Fruit fly (Drosophila melanogaster) whole organism, pupa: ENCODE data around the gene CG14439.

Experiments
- CG10348 ChIP-seq: fragments of 200-800 bp; sonication (Bioruptor generic); IDR thresholded peaks from 2 replicates; pipeline ENCODE4 v1.3.6; 2022; ENCODE audit warnings: missing biosample characterization, missing genetic modification characterization
- CG12605 ChIP-seq: fragments of 200-800 bp; sonication (Bioruptor generic); IDR thresholded peaks from 2 replicates; pipeline ENCODE4 v1.3.6; 2022; ENCODE audit warnings: missing biosample characterization, missing genetic modification characterization
- CG13204 ChIP-seq: fragments of 200-800 bp; sonication (Bioruptor generic); optimal IDR thresholded peaks from 2 replicates; lab custom pipeline; 2018; ENCODE audit warnings: missing biosample characterization, mild to moderate bottlenecking, missing genetic modification characterization, moderate library complexity
- CG14655 ChIP-seq: fragments of 200-800 bp; sonication (Bioruptor generic); optimal IDR thresholded peaks from 3 replicates; lab custom pipeline; 2017; ENCODE audit warnings: mild to moderate bottlenecking, missing biosample characterization, missing genetic modification reagents, missing genetic modification characterization
- CG15710 ChIP-seq: fragments of 200-800 bp; sonication (Bioruptor generic); optimal IDR thresholded peaks from 2 replicates; lab custom pipeline; 2018; ENCODE audit warnings: missing biosample characterization, mild to moderate bottlenecking, missing genetic modification characterization, moderate library complexity
- CG17806 ChIP-seq: fragments of 200-800 bp; sonication (Bioruptor generic); optimal IDR thresholded peaks from 2 replicates; lab custom pipeline; 2018; ENCODE audit warnings: missing biosample characterization, mild to moderate bottlenecking, missing genetic modification characterization, moderate library complexity
- CG32121 ChIP-seq: fragments of 200-800 bp; sonication (Bioruptor generic); IDR thresholded peaks from 2 replicates; pipeline ENCODE4 v1.3.6; 2022; ENCODE audit warnings: missing biosample characterization, missing genetic modification characterization
- CG34367 ChIP-seq: fragments of 200-800 bp; sonication (Bioruptor generic); optimal IDR thresholded peaks from 2 replicates; lab custom pipeline; 2018; ENCODE audit warnings: missing biosample characterization, mild to moderate bottlenecking, missing genetic modification characterization
- CG4496 ChIP-seq: fragments of 200-800 bp; sonication (Bioruptor generic); IDR thresholded peaks from 3 replicates; pipeline ENCODE4 v1.3.6; 2022; ENCODE audit warnings: missing biosample characterization, missing genetic modification characterization
- CG8159 ChIP-seq: fragments of 200-800 bp; sonication (Bioruptor generic); optimal IDR thresholded peaks from 3 replicates; lab custom pipeline; 2018; ENCODE audit warnings: missing biosample characterization, mild to moderate bottlenecking, missing genetic modification characterization, moderate library complexity
- CG8301 ChIP-seq: fragments of 200-800 bp; sonication (Bioruptor generic); optimal IDR thresholded peaks from 2 replicates; lab custom pipeline; 2018; ENCODE audit warnings: missing biosample characterization, mild to moderate bottlenecking, missing genetic modification characterization
- CG9948 ChIP-seq: fragments of 200-800 bp; sonication (Bioruptor generic); optimal IDR thresholded peaks from 2 replicates; lab custom pipeline; 2018; ENCODE audit warnings: missing biosample characterization, mild to moderate bottlenecking, missing genetic modification characterization, moderate library complexity
- D1 ChIP-seq: fragments of 200-800 bp; sonication (Bioruptor generic); optimal IDR thresholded peaks from 2 replicates; lab custom pipeline; 2018; ENCODE audit warnings: missing biosample characterization, mild to moderate bottlenecking, missing genetic modification characterization, moderate library complexity
- EcR ChIP-seq: fragments of 200-800 bp; sonication (Bioruptor generic); optimal IDR thresholded peaks from 3 replicates; lab custom pipeline; 2019; ENCODE audit warnings: missing biosample characterization, missing genetic modification characterization, mild to moderate bottlenecking, moderate library complexity, missing genetic modification reagents
- Ets98B ChIP-seq: fragments of 200-800 bp; sonication (Bioruptor generic); IDR thresholded peaks from 2 replicates; pipeline ENCODE4 v1.3.6; 2022; ENCODE audit warnings: missing biosample characterization, missing genetic modification characterization
- Pif1A ChIP-seq: fragments of 200-800 bp; sonication (Bioruptor generic); optimal IDR thresholded peaks from 3 replicates; lab custom pipeline; 2016; ENCODE audit warnings: missing biosample characterization, missing genetic modification characterization
- Pif1B ChIP-seq: fragments of 200-800 bp; sonication (Bioruptor generic); optimal IDR thresholded peaks from 3 replicates; lab custom pipeline; 2016; ENCODE audit warnings: missing biosample characterization, missing genetic modification characterization
- Snoo ChIP-seq: fragments of 200-800 bp; sonication (Bioruptor generic); optimal IDR thresholded peaks from 3 replicates; lab custom pipeline; 2017; ENCODE audit warnings: missing biosample characterization, mild to moderate bottlenecking, missing genetic modification characterization, inconsistent platforms
- fd96Ca ChIP-seq: fragments of 200-800 bp; sonication (Bioruptor generic); IDR thresholded peaks from 3 replicates; pipeline ENCODE4 v1.3.6; 2022; ENCODE audit warnings: missing biosample characterization, missing genetic modification characterization
- gl ChIP-seq: fragments of 200-800 bp; sonication (Bioruptor generic); optimal IDR thresholded peaks from 2 replicates; lab custom pipeline; 2018; ENCODE audit warnings: missing biosample characterization, mild to moderate bottlenecking, missing genetic modification characterization
- rn ChIP-seq: fragments of 200-800 bp; sonication (Bioruptor generic); IDR thresholded peaks from 2 replicates; pipeline ENCODE4 v1.3.6; 2022; ENCODE audit warnings: missing biosample characterization, missing genetic modification characterization

Gene CG14439

dm6 chrX:6799261-6800022 lies 52.1 kb downstream of the CG14439 start:
- no peak for TF ChIP-seq gl (tag; lab: Kevin White, UChicago)
- TF ChIP-seq D1 (tag; lab: Kevin White, UChicago) = no peak
- TF ChIP-seq CG13204 (GFP tag; lab: Kevin White, UChicago) = no peak
- no peak for TF ChIP-seq Snoo
- no peak for TF ChIP-seq Ets98B (GFP tag; lab: Robert Waterston, UW)
- TF ChIP-seq Pif1B = no peak
- TF ChIP-seq rn (GFP tag; lab: Robert Waterston, UW) = no peak
- TF ChIP-seq CG34367 = no peak
- no peak for TF ChIP-seq CG4496 (GFP tag; lab: Robert Waterston, UW)
- TF ChIP-seq CG12605 = no peak
- no peak for TF ChIP-seq EcR (GFP tag; lab: Kevin White, UChicago)

- TF ChIP-seq gl (tag; lab: Kevin White, UChicago) (no peak), CG8301 (tag; lab: Kevin White, UChicago) (peak; percentile 39), CG15710 (tag; lab: Kevin White, UChicago) (peak; percentile 14), CG14655 (GFP tag; lab: Kevin White, UChicago) (peak; percentile 42), CG8159 (tag; lab: Kevin White, UChicago) (peak; percentile 30), rn (GFP tag; lab: Robert Waterston, UW) (no peak), Ets98B (GFP tag; lab: Robert Waterston, UW) (no peak), CG9948 (peak; percentile 5), D1 (tag; lab: Kevin White, UChicago) (no peak), CG4496 (GFP tag; lab: Robert Waterston, UW) (0 out of 3 replicates have a peak, but pooled peaks have one; percentile 20), Pif1B (no peak), CG13204 (GFP tag; lab: Kevin White, UChicago) (peak; percentile 56), fd96Ca (GFP tag; lab: Robert Waterston, UW) (peak; percentile 27; the same call in 2 of the 3 replicates), EcR (GFP tag; lab: Kevin White, UChicago) (peak; percentile 49), CG32121 (GFP tag; lab: Robert Waterston, UW) (peak; percentile 21; the same call in 1 of the 2 replicates), Pif1A (GFP tag; lab: Kevin White, UChicago) (peak; percentile 6), CG10348 (GFP tag; lab: Robert Waterston, UW) (no peak), Snoo (no peak), CG17806 (tag; lab: Kevin White, UChicago) (no peak), CG12605 (no peak)
Observed at dm6 chrX:6800726-6801296, 53.5 kb downstream of the CG14439 start.

- no peak for TF ChIP-seq CG9948
- TF ChIP-seq CG8159 (tag; lab: Kevin White, UChicago) = no peak
- no peak for TF ChIP-seq Ets98B (GFP tag; lab: Robert Waterston, UW)
- no peak for TF ChIP-seq CG4496 (GFP tag; lab: Robert Waterston, UW)
- TF ChIP-seq CG8301 (tag; lab: Kevin White, UChicago) = no peak
- no peak for TF ChIP-seq gl (tag; lab: Kevin White, UChicago)
- no peak for TF ChIP-seq CG34367
- no peak for TF ChIP-seq CG13204 (GFP tag; lab: Kevin White, UChicago)
- TF ChIP-seq CG15710 (tag; lab: Kevin White, UChicago) = no peak
- TF ChIP-seq CG14655 (GFP tag; lab: Kevin White, UChicago) = no peak
- no peak for TF ChIP-seq CG17806 (tag; lab: Kevin White, UChicago)
- no peak for TF ChIP-seq Snoo
- TF ChIP-seq fd96Ca (GFP tag; lab: Robert Waterston, UW) = no peak
- no peak for TF ChIP-seq CG10348 (GFP tag; lab: Robert Waterston, UW)
- TF ChIP-seq rn (GFP tag; lab: Robert Waterston, UW) = no peak
- no peak for TF ChIP-seq Pif1A (GFP tag; lab: Kevin White, UChicago)
- TF ChIP-seq CG32121 (GFP tag; lab: Robert Waterston, UW) = no peak
- TF ChIP-seq CG12605 = no peak
- TF ChIP-seq Pif1B = no peak
- TF ChIP-seq, all 21 proteins: peak for 0
Observed at dm6 chrX:6802376-6803080, 55.2 kb downstream of the CG14439 start.

dm6 chrX:6803312-6803794 lies 56.0 kb downstream of the CG14439 start, which contains the start of the genes C3G and pod1:
Gene C3G, minus strand, starts transcription at chrX:6803593.
Gene pod1, plus strand, starts transcription at chrX:6803684.
- TF ChIP-seq CG9948 = no peak
- no peak for TF ChIP-seq CG17806 (tag; lab: Kevin White, UChicago)
- peak; percentile 47 for TF ChIP-seq Pif1B
- TF ChIP-seq CG15710 (tag; lab: Kevin White, UChicago) = no peak
- TF ChIP-seq CG4496 (GFP tag; lab: Robert Waterston, UW) = no peak
- no peak for TF ChIP-seq CG32121 (GFP tag; lab: Robert Waterston, UW)
- no peak for TF ChIP-seq CG8159 (tag; lab: Kevin White, UChicago)
- TF ChIP-seq CG12605 = peak; percentile 10; the same call in 1 of the 2 replicates
- no peak for TF ChIP-seq Snoo
- TF ChIP-seq CG13204 (GFP tag; lab: Kevin White, UChicago) = no peak
- no peak for TF ChIP-seq CG8301 (tag; lab: Kevin White, UChicago)
- peak; percentile 10 for TF ChIP-seq CG14655 (GFP tag; lab: Kevin White, UChicago)
- TF ChIP-seq CG10348 (GFP tag; lab: Robert Waterston, UW) = no peak
